Fruit fly (Drosophila melanogaster) whole organism, embryonic: ENCODE data around the gene Ilp1.

Experiments
- Aef1 ChIP-seq: fragments of 200-800 bp; sonication (Bioruptor generic); IDR thresholded peaks from 3 replicates; pipeline ENCODE4 v1.3.6; 2022; ENCODE audit warnings: missing biosample characterization, missing genetic modification characterization
- Bdp1 ChIP-seq: fragments of 200-800 bp; sonication (Bioruptor generic); optimal IDR thresholded peaks from 3 replicates; lab custom pipeline; 2016; ENCODE audit warnings: missing biosample characterization, missing genetic modification characterization
- CG10321 ChIP-seq: fragments of 200-800 bp; sonication (Bioruptor generic); IDR thresholded peaks from 2 replicates; pipeline ENCODE4 v1.3.6; 2022; ENCODE audit warnings: missing biosample characterization, missing genetic modification characterization
- CG10543 ChIP-seq: fragments of 200-800 bp; sonication (Bioruptor generic); optimal IDR thresholded peaks from 3 replicates; lab custom pipeline; 2017; ENCODE audit warnings: missing biosample characterization, mild to moderate bottlenecking, missing genetic modification characterization, moderate library complexity
- CG11696 ChIP-seq: fragments of 200-800 bp; sonication (Bioruptor generic); IDR thresholded peaks from 2 replicates; pipeline ENCODE4 v1.3.6; 2022; ENCODE audit warnings: missing biosample characterization, missing genetic modification characterization
- CG12769 ChIP-seq: fragments of 200-800 bp; sonication (Bioruptor generic); optimal IDR thresholded peaks from 2 replicates; lab custom pipeline; 2019; ENCODE audit warnings: missing biosample characterization, mild to moderate bottlenecking, missing genetic modification characterization, moderate library complexity
- CG13287 ChIP-seq: fragments of 200-800 bp; sonication (Bioruptor generic); IDR thresholded peaks from 2 replicates; pipeline ENCODE4 v1.3.6; 2022; ENCODE audit warnings: missing biosample characterization, missing genetic modification characterization; ENCODE audit not compliant: partially characterized antibody
- CG13624 ChIP-seq: fragments of 200-800 bp; sonication (Bioruptor generic); optimal IDR thresholded peaks from 2 replicates; lab custom pipeline; 2016; ENCODE audit warnings: missing biosample characterization, missing genetic modification characterization
- CG14014 ChIP-seq: fragments of 200-800 bp; sonication (Bioruptor generic); IDR thresholded peaks from 2 replicates; pipeline ENCODE4 v1.3.6; 2022; ENCODE audit warnings: missing biosample characterization, missing genetic modification characterization
- CG14710 ChIP-seq: fragments of 200-800 bp; sonication (Bioruptor generic); optimal IDR thresholded peaks from 3 replicates; lab custom pipeline; 2019; ENCODE audit warnings: missing biosample characterization, mild to moderate bottlenecking, missing genetic modification characterization, moderate library complexity
- CG14860 ChIP-seq: fragments of 200-800 bp; sonication (Bioruptor generic); IDR thresholded peaks from 3 replicates; pipeline ENCODE4 v1.3.6; 2022; ENCODE audit warnings: missing biosample characterization, missing genetic modification characterization; ENCODE audit not compliant: partially characterized antibody
- CG15073 ChIP-seq: fragments of 200-800 bp; sonication (Bioruptor generic); optimal IDR thresholded peaks from 2 replicates; lab custom pipeline; 2016; ENCODE audit warnings: missing biosample characterization, missing genetic modification characterization
- CG15269 ChIP-seq: fragments of 200-800 bp; sonication (Bioruptor generic); optimal IDR thresholded peaks from 2 replicates; lab custom pipeline; 2018; ENCODE audit warnings: missing biosample characterization, mild to moderate bottlenecking, missing genetic modification characterization, moderate library complexity
- CG15696 ChIP-seq: fragments of 200-800 bp; sonication (Bioruptor generic); optimal IDR thresholded peaks from 2 replicates; lab custom pipeline; 2019; ENCODE audit warnings: missing biosample characterization, mild to moderate bottlenecking, missing genetic modification characterization, moderate library complexity
- CG16813 ChIP-seq: fragments of 200-800 bp; sonication (Bioruptor generic); IDR thresholded peaks from 3 replicates; pipeline ENCODE4 v1.3.6; 2022; ENCODE audit warnings: missing biosample characterization, missing genetic modification characterization; ENCODE audit not compliant: partially characterized antibody
- CG17328 ChIP-seq: fragments of 200-800 bp; sonication (Bioruptor generic); IDR thresholded peaks from 2 replicates; pipeline ENCODE4 v1.3.6; 2022; ENCODE audit warnings: missing biosample characterization, missing genetic modification characterization
- CG18011 ChIP-seq: fragments of 200-800 bp; sonication (Bioruptor generic); optimal IDR thresholded peaks from 2 replicates; lab custom pipeline; 2017; ENCODE audit warnings: missing biosample characterization, missing genetic modification characterization, mild to moderate bottlenecking, moderate library complexity, missing genotype
- CG42726 ChIP-seq: fragments of 200-800 bp; sonication (Bioruptor generic); IDR thresholded peaks from 2 replicates; pipeline ENCODE4 v1.3.6; 2022; ENCODE audit warnings: missing biosample characterization, missing genetic modification characterization; ENCODE audit not compliant: partially characterized antibody
- CG4617 ChIP-seq: fragments of 200-800 bp; sonication (Bioruptor generic); optimal IDR thresholded peaks from 3 replicates; lab custom pipeline; 2016; ENCODE audit warnings: missing biosample characterization, missing genetic modification characterization, borderline replicate concordance
- CG5245 ChIP-seq: fragments of 200-800 bp; sonication (Bioruptor generic); optimal IDR thresholded peaks from 3 replicates; lab custom pipeline; 2016; ENCODE audit warnings: missing biosample characterization, missing genetic modification characterization
- CG6765 ChIP-seq: fragments of 200-800 bp; sonication (Bioruptor generic); optimal IDR thresholded peaks from 3 replicates; lab custom pipeline; 2017; ENCODE audit warnings: missing biosample characterization, mild to moderate bottlenecking, missing genetic modification characterization
- CG6854 ChIP-seq: fragments of 200-800 bp; sonication (Bioruptor generic); optimal IDR thresholded peaks from 3 replicates; lab custom pipeline; 2017; ENCODE audit warnings: missing biosample characterization, mild to moderate bottlenecking, missing genetic modification characterization
- CG9437 ChIP-seq: fragments of 200-800 bp; sonication (Bioruptor generic); optimal IDR thresholded peaks from 2 replicates; lab custom pipeline; 2018; ENCODE audit warnings: missing biosample characterization, mild to moderate bottlenecking, missing genetic modification characterization
- D19B ChIP-seq: fragments of 200-800 bp; sonication (Bioruptor generic); optimal IDR thresholded peaks from 2 replicates; lab custom pipeline; 2017; ENCODE audit warnings: missing biosample characterization, mild to moderate bottlenecking, missing genetic modification characterization
- Dbx ChIP-seq: fragments of 200-800 bp; sonication (Bioruptor generic); IDR thresholded peaks from 3 replicates; pipeline ENCODE4 v1.3.6; 2022; ENCODE audit warnings: missing biosample characterization, missing genetic modification characterization
- Drgx ChIP-seq: fragments of 200-800 bp; sonication (Bioruptor generic); IDR thresholded peaks from 2 replicates; pipeline ENCODE4 v1.3.6; 2022; ENCODE audit warnings: missing biosample characterization, missing genetic modification characterization
- Elba2 ChIP-seq: fragments of 200-800 bp; sonication (Bioruptor generic); optimal IDR thresholded peaks from 3 replicates; lab custom pipeline; 2016; ENCODE audit warnings: missing biosample characterization, missing genetic modification characterization
- MBD-R2 ChIP-seq: fragments of 200-800 bp; sonication (Bioruptor generic); IDR thresholded peaks from 2 replicates; pipeline ENCODE4 v1.3.6; 2022; ENCODE audit warnings: missing biosample characterization, missing genetic modification characterization
- MTF-1 ChIP-seq: fragments of 200-800 bp; sonication (Bioruptor generic); optimal IDR thresholded peaks from 2 replicates; lab custom pipeline; 2018; ENCODE audit warnings: missing biosample characterization, mild to moderate bottlenecking, missing genetic modification characterization, borderline replicate concordance
- Max ChIP-seq: fragments of 200-800 bp; sonication (Bioruptor generic); optimal IDR thresholded peaks from 2 replicates; lab custom pipeline; 2016; ENCODE audit warnings: missing biosample characterization, mild to moderate bottlenecking, missing genetic modification characterization
- Scr ChIP-seq: fragments of 200-800 bp; sonication (Bioruptor generic); IDR thresholded peaks from 2 replicates; pipeline ENCODE4 v1.3.6; 2022; ENCODE audit warnings: missing biosample characterization, missing genetic modification characterization; ENCODE audit not compliant: partially characterized antibody
- Xbp1 ChIP-seq: fragments of 200-800 bp; sonication (Bioruptor generic); optimal IDR thresholded peaks from 3 replicates; lab custom pipeline; 2016; ENCODE audit warnings: missing biosample characterization, mild to moderate bottlenecking, missing genetic modification characterization
- ash1 ChIP-seq: fragments of 200-800 bp; sonication (Bioruptor generic); optimal IDR thresholded peaks from 2 replicates; lab custom pipeline; 2018; ENCODE audit warnings: missing biosample characterization, mild to moderate bottlenecking, missing genetic modification characterization
- bsh ChIP-seq, 2 experiments: fragments of 200-800 bp; sonication (Bioruptor generic); optimal IDR thresholded peaks; 2 replicates each; lab custom pipeline; 2017 to 2018; ENCODE audit warnings: mild to moderate bottlenecking in 2 of 2, missing biosample characterization in 2 of 2, missing genetic modification characterization in 2 of 2, moderate library complexity in 1 of 2
- cato ChIP-seq: fragments of 200-800 bp; sonication (Bioruptor generic); optimal IDR thresholded peaks from 2 replicates; lab custom pipeline; 2016; ENCODE audit warnings: missing biosample characterization, missing genetic modification characterization, borderline replicate concordance
- caup ChIP-seq: fragments of 200-800 bp; sonication (Bioruptor generic); optimal IDR thresholded peaks from 3 replicates; lab custom pipeline; 2017; ENCODE audit warnings: missing biosample characterization, mild to moderate bottlenecking, missing genetic modification characterization, moderate library complexity; ENCODE audit not compliant: severe bottlenecking
- chinmo ChIP-seq: fragments of 200-800 bp; sonication (Bioruptor generic); IDR thresholded peaks from 4 replicates; pipeline ENCODE4 v1.3.6; 2022; ENCODE audit warnings: missing biosample characterization, missing genetic modification characterization; ENCODE audit not compliant: partially characterized antibody
- disco-r ChIP-seq: fragments of 200-800 bp; sonication (Bioruptor generic); optimal IDR thresholded peaks from 2 replicates; lab custom pipeline; 2016; ENCODE audit warnings: missing biosample characterization, missing genetic modification characterization
- exex ChIP-seq: fragments of 200-800 bp; sonication (Bioruptor generic); optimal IDR thresholded peaks from 4 replicates; lab custom pipeline; 2018; ENCODE audit warnings: missing biosample characterization, mild to moderate bottlenecking, missing genetic modification characterization, moderate library complexity
- fd3F ChIP-seq: fragments of 200-800 bp; sonication (Bioruptor generic); optimal IDR thresholded peaks from 2 replicates; lab custom pipeline; 2018; ENCODE audit warnings: missing biosample characterization, mild to moderate bottlenecking, missing genetic modification characterization, moderate library complexity
- gsb ChIP-seq: fragments of 200-800 bp; sonication (Bioruptor generic); IDR thresholded peaks from 2 replicates; pipeline ENCODE4 v1.3.6; 2022; ENCODE audit warnings: missing biosample characterization, missing genetic modification characterization
- lab ChIP-seq: fragments of 200-800 bp; sonication (Bioruptor generic); optimal IDR thresholded peaks from 3 replicates; lab custom pipeline; 2017; ENCODE audit warnings: missing biosample characterization, missing genetic modification characterization, mild to moderate bottlenecking, moderate library complexity, missing genetic modification reagents
- nom ChIP-seq: fragments of 200-800 bp; sonication (Bioruptor generic); optimal IDR thresholded peaks from 2 replicates; lab custom pipeline; 2017; ENCODE audit warnings: missing biosample characterization, missing genetic modification characterization, mild to moderate bottlenecking, moderate library complexity, missing genetic modification reagents
- ro ChIP-seq: fragments of 200-800 bp; sonication (Bioruptor generic); IDR thresholded peaks from 2 replicates; pipeline ENCODE4 v1.3.6; 2022; ENCODE audit warnings: missing biosample characterization, missing genetic modification characterization
- shn ChIP-seq: fragments of 200-800 bp; sonication (Bioruptor generic); optimal IDR thresholded peaks from 3 replicates; lab custom pipeline; 2016; ENCODE audit warnings: missing biosample characterization, missing genetic modification characterization
- stc ChIP-seq: fragments of 200-800 bp; sonication (Bioruptor generic); IDR thresholded peaks from 2 replicates; pipeline ENCODE4 v1.3.6; 2022; ENCODE audit warnings: missing biosample characterization, missing genetic modification characterization
- tna ChIP-seq: fragments of 200-800 bp; sonication (Bioruptor generic); IDR thresholded peaks from 2 replicates; pipeline ENCODE4 v1.3.6; 2022; ENCODE audit warnings: missing biosample characterization, missing genetic modification characterization; ENCODE audit not compliant: partially characterized antibody

Ilp1 gene

DNA sequence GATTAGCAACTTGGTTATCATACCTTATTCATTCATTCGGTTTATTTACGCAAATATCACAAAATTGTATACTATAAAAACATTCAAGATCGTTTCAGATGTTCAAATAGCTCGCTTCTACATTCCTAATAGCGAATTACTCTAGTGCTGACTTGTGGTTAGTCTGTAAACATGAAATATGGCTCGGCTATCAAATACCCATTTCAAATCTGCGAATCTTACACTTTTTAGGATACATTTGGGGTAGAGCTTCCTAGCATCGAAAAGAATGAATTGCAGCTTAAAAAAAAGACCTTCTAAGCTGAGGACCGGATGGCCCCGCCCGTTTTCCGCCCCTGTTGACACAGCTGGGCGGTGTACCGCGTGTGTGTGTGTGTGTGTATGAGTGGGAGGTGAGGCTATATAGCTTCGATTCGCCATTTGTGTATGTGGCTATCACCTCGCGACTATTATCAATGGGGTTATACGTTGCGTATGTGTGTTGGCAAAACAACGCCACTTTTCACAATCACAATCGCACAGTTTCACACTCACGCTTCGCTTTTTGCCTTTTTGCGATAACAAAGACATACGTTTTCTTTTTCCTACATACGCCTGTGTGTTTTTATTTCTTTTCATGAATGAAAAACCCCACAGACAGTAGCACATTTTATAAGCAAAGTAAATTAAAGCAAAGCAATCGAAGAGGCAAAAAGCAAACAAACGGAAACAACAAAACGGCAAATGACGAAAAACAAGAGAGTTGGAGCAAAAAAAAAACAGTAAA is 48.5 kb downstream of the Ilp1 start:
- TF ChIP-seq cato (no peak), CG42726 (GFP tag; lab: Robert Waterston, UW) (no peak), CG4617 (GFP tag; lab: Kevin White, UChicago) (no peak), Dbx (peak; percentile 37; the same call in 1 of the 3 replicates), CG18011 (no peak), CG15696 (tag; lab: Kevin White, UChicago) (no peak), fd3F (GFP tag; lab: Kevin White, UChicago) (peak; percentile 17), CG14710 (no peak), CG6765 (GFP tag; lab: Kevin White, UChicago) (no peak), Drgx (GFP tag; lab: Robert Waterston, UW) (0 out of 2 replicates have a peak, but pooled peaks have one; percentile 21), CG14014 (GFP tag; lab: Robert Waterston, UW) (no peak), caup (GFP tag; lab: Kevin White, UChicago) (no peak), Aef1 (GFP tag; lab: Robert Waterston, UW) (no peak), disco-r (GFP tag; lab: Kevin White, UChicago) (no peak), chinmo (GFP tag; lab: Robert Waterston, UW) (0 out of 4 replicates have a peak, but pooled peaks have one; percentile 43), CG17328 (GFP tag; lab: Robert Waterston, UW) (no peak), tna (peak; percentile 74; the same call in 1 of the 2 replicates), CG12769 (peak; percentile 7), CG15073 (GFP tag; lab: Kevin White, UChicago) (no peak), CG13287 (GFP tag; lab: Robert Waterston, UW) (no peak), CG13624 (GFP tag; lab: Kevin White, UChicago) (no peak), CG6854 (GFP tag; lab: Kevin White, UChicago) (peak; percentile 21), CG5245 (GFP tag; lab: Kevin White, UChicago) (no peak), ash1 (no peak), stc (GFP tag; lab: Robert Waterston, UW) (0 out of 2 replicates have a peak, but pooled peaks have one; percentile 9), lab (GFP tag; lab: Kevin White, UChicago) (peak; percentile 33), shn (GFP tag; lab: Kevin White, UChicago) (no peak), CG11696 (GFP tag; lab: Robert Waterston, UW) (no peak), exex (tag; lab: Kevin White, UChicago) (peak; percentile 23), MTF-1 (GFP tag; lab: Kevin White, UChicago) (no peak), CG9437 (no peak), ro (GFP tag; lab: Robert Waterston, UW) (no peak), bsh (GFP tag; optimal IDR thresholded peaks at IDR 0.05; lab: Kevin White, UChicago) (peak in 1 of 2 experiments; percentile 51), Bdp1 (no peak), Xbp1 (no peak), Scr (GFP tag; lab: Robert Waterston, UW) (no peak), nom (GFP tag; lab: Kevin White, UChicago) (peak; percentile 16), CG16813 (GFP tag; lab: Robert Waterston, UW) (peak; percentile 54), gsb (GFP tag; lab: Robert Waterston, UW) (no peak), CG15269 (tag; lab: Kevin White, UChicago) (peak; percentile 10), CG14860 (0 out of 3 replicates have a peak, but pooled peaks have one; percentile 26), CG10543 (GFP tag; lab: Kevin White, UChicago) (peak; percentile 11), Max (no peak), Elba2 (GFP tag; lab: Kevin White, UChicago) (no peak), MBD-R2 (GFP tag; lab: Robert Waterston, UW) (0 out of 2 replicates have a peak, but pooled peaks have one; percentile 11), D19B (GFP tag; lab: Kevin White, UChicago) (peak; percentile 64), CG10321 (no peak)
